Worm (Caenorhabditis elegans) whole organism, dauer: ENCODE data around the gene F56H9.9.

ENCODE experiments used
- unc-62 ChIP-seq: sonication (generic microtip); optimal IDR thresholded peaks from 2 replicates; lab custom pipeline; 2017; ENCODE audit warnings: missing biosample characterization, missing genetic modification reagents, missing genetic modification characterization

The F56H9.9 gene

DNA sequence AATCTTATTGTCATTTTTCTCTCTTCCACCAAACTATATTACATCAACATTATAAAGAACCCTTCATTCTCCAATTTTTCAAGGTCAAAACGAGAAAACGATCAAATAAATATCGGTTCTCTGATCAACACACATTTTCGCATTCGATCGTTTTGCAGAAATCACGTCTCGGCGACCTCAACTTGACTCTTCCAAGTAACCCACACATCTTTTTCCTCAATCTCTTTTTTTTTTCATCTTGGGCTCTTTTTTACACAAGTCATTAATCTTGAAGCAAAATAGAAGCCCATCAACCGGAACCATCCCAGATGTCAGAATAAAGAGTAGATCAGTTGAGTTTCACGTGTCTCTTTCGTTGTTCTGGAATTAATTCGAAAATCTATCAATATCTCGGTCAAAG is 12.0 kb upstream of the F56H9.9 start:
- no peak for TF ChIP-seq unc-62

ce11 chrV:12635218-12635617 is 10.9 kb upstream of the F56H9.9 start:
- no peak for TF ChIP-seq unc-62

DNA sequence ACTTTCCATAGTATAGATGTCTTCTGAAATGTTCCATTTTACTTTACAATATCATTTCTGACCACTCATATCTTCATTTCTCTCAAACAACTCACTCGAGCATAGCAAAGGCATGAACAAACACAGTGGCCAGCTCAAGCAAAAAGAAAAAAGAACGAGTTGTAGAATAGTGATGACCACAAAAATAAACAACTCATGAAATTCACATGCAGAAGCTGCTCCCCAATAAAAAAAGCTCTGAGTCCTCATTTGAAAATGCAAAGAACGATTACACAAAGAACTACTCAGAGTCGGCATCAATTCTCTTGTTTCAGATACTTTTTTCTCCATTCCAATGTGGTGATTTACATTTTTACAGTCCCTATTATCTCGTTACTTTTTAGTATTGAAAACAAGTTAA is 10.5 kb upstream of the F56H9.9 start:
- TF ChIP-seq unc-62 = no peak

DNA sequence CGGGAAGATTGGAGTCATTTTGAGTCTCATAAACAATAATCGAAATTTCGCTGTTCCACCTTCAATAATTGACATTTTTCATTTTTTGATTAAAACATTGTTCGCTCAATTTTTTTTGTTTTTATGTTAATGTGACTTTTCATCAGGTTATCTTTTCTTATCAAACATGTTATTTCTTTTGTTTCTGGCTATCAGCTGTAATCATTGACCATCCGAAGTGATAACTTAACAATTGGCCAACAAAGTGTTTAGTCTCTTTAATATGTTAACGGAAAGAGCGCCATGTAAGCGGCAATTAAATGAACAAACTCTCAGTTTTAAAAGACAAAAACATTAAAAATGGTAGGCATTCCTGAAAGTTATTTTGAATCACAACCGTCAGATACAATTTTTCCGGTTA is 9.8 kb upstream of the F56H9.9 start:
- TF ChIP-seq unc-62 = no peak

DNA sequence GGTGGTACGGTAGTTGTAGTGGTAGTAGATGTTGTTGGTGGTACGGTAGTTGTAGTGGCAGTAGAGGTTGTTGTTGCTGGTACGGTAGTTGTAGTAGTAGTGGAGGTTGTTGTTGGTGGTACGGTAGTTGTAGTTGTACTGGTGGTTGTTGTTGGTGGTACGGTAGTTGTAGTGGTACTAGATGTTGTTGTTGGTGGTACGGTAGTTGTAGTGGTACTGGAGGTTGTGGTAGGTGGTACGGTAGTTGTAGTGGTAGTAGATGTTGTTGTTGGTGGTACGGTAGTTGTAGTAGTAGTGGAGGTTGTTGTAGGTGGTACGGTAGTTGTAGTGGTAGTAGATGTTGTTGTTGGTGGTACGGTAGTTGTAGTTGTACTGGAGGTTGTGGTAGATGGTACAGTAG is 8.8 kb upstream of the F56H9.9 start:
- TF ChIP-seq unc-62 = no peak

DNA sequence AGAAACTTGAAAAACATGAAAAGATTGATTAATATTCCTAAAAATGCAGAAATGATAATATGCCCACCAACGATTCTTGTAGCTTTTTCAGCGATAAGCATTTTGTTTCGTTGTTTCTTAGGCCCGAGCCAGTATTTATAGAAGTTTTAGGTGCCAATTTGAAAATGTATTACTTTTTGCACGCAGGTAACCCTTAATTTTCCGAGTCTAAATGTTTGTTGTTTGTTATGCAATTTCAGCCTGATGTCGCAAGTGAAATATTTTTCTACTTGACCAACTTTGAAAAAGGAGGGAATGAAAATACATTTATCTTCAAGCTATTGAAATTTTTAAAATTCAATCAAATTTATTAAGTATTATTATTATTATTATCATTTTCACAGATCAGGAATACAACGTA is 7.8 kb upstream of the F56H9.9 start, which contains the start of gene srx-113:
Gene srx-113, minus strand, starts transcription at position 101 of the 400 bp plus-strand sequence.
- TF ChIP-seq unc-62 = no peak

DNA sequence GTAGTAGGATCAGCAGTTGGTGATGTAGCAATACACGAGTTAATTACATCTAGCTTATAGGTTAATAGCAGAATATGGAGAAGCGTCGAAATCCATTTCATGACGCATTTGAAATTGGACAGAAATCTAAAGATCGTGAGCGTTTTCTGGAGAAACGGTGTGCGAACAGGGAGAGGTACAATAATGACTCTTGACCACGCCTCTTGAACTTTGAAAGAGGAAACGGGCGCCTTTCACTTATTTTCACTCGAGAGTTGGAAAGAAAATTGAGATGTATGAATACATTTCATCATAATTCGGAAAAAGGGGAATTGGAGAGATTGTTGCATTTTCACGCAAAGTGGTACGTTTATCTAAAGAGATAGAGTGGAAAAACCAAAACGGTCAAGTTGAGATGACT is 5.5 kb upstream of the F56H9.9 start, which contains the start of gene F56H9.6:
Gene F56H9.6, minus strand, starts transcription at position 101 of the 400 bp plus-strand sequence.
- no peak for TF ChIP-seq unc-62

- no peak for TF ChIP-seq unc-62
Measured at ce11 chrV:12612118-12612517, 12.2 kb downstream of the F56H9.9 start, which contains the start of gene cyc-2.2. cyc-2.2 (minus strand) TSS chrV:12612218.

ce11 chrV:12611029-12611428 is 13.2 kb downstream of the F56H9.9 start, which contains the start of gene cubn-1:
cubn-1 (plus strand) TSS chrV:12611329.
- TF ChIP-seq unc-62 = no peak

ce11 chrV:12609526-12609925 is 14.7 kb downstream of the F56H9.9 start, which contains the start of gene ZC116.1:
ZC116.1 (plus strand) TSS chrV:12609826.
- TF ChIP-seq unc-62 = no peak

DNA sequence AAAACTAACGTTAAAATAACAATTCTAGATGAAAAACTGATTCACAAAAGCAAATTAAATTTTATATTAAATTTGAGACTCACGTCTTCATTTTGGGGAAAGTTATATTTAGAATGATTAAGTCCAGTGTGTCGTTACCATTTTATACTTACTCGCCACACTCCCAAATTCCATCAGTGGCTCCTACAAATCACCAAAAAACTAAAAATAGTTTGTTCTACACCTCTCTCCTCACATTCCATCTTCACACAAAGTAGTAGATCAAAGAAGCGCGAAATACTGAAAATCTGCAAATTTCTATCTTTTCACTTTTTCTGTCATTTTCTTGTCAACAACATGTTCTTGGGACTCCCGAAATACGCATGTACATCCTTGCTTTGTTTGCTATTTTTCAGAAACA is 15.4 kb downstream of the F56H9.9 start, which contains the start of gene ZC116.5:
Gene ZC116.5, minus strand, starts transcription at position 101 of the 400 bp plus-strand sequence.
- no peak for TF ChIP-seq unc-62

- no peak for TF ChIP-seq unc-62
Measured at ce11 chrV:12607113-12607512, 17.2 kb downstream of the F56H9.9 start, which contains the start of gene erg-28. erg-28 (plus strand) TSS chrV:12607413.

DNA sequence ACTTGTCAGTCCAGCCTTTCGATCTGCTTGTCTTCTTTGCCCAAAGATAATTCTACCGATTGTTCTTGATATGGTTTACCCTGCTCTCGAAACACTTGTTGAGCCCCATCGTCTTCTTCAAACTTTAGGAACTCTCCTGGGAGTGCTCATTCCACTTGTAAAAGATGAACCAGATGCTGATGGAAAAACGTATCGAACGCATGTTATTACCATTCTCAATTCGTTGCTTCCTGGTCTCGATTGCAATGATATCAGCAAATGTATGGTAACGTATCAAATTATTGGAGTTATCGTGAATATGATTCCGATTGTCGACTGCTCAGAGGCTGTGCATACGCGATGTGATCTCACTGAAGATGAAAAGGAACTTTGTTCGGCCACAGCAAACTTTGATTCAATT is 22.4 kb downstream of the F56H9.9 start:
- TF ChIP-seq unc-62 = no peak

DNA sequence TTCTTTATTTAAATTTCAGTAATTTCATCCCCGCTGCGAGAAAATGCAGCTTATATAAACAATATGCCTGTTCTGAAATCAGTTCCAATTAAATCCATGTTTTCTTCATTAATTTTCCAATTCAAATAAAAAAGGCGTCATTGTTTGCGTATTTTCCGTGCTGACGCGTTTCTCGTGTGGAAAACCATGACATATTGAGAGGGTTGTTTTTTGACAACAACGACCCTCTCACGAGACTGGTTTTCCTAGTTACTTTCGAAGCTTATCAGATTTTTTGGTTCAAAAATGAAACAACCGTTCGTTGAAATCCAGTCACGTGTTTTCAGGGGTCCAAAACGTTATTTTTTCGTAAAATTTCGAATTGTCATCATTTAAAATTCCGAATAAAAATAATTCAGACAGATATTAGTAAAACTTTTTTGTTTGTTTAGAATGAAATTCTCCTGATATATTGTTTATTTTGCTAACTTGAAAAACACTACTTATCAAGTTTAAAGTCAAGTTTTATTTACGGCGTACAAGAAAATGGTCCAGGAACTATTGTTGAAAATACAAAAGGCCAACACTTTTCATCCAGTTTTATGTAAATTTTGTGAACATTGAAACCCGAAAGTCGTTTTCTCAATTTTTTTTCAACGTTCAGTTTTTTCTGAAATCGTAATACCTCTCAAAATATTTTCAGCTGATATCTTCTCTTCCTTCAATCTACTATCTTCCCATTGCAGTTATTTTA is 24.6 kb downstream of the F56H9.9 start, which contains the start of gene C14C10.5:
Gene C14C10.5, plus strand, starts transcription at position 683 of the 733 bp plus-strand sequence.
- no peak for TF ChIP-seq unc-62

ce11 chrV:12599110-12599509 is 25.2 kb downstream of the F56H9.9 start, which contains the start of the genes C14C10.10 and ril-2:
C14C10.10 (minus strand) TSS chrV:12599128.
ril-2 (minus strand) TSS chrV:12599157.
- no peak for TF ChIP-seq unc-62

- TF ChIP-seq unc-62 = no peak
Measured at ce11 chrV:12596795-12597194, 27.5 kb downstream of the F56H9.9 start.

ce11 chrV:12596196-12596595 is 28.1 kb downstream of the F56H9.9 start, which contains the start of gene mma-1:
mma-1 (minus strand) TSS chrV:12596296.
- TF ChIP-seq unc-62 = no peak

DNA sequence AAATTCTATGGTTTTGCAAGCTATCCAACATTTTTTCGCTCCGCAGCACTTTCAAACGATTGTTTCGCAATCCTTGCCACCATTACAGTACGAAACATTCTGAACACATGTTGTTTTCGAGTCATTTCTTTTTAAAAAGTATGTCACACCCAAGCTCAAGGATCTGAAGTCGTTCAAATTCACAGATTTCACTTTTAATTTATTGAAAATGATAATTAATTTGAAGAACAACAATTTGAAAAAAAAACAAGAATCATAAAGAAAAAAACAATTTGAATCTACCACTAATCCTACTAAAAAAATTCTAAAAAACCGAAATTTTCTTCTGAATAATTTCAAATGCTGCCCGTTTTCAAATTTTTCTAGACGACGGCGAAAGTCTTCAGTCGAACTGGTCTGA is 31.9 kb downstream of the F56H9.9 start, which contains the start of gene C14C10.2:
Gene C14C10.2, minus strand, starts transcription at position 101 of the 400 bp plus-strand sequence.
- no peak for TF ChIP-seq unc-62
